Worm (Caenorhabditis elegans): ENCODE results near the gene srt-6.

Gene srt-6

DNA sequence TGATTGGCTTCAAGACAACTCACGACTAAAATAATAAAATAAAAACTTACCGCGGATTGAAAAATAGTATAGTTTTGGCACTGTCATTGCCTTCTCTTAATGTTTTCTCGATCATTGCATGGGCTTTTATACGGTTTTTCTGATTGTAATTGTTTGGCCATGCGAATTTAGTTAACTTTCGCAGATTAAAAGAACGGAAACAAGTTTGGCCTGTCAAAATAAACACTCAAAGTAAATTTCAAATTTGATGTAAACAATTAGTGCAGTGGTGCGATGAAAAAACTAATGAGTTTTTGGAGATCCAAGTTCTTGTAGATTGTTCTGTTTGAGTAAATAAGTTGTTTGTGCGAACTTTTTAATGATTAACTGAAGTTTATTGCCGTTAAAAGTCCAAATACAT lies 9.4 kb downstream of the srt-6 start, which contains the start of gene gst-41:
Gene gst-41, minus strand, starts transcription at position 101 of the 400 bp plus-strand sequence.
- TF ChIP-seq lin-26 (GFP tag; IDR thresholded peaks at IDR 0.05), result no peak
- TF ChIP-seq sea-2 (GFP tag; IDR thresholded peaks at IDR 0.05), result no peak

DNA sequence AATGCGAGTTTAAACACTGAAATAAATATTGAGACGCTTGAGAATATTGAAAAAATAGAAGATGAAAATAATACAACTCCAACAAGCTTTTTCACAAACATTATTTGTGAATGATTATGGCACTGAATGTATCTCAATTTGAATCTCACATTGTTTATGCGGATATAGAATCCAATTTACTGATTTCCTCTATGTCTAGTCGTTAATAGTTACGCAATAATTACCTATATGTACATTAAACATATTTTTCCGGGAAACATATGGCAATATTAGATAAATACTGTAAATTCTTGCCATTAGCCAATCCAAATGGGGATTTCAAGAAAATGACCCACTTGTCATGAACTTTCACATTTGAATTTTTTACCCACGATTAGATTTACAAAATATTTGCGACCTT lies 13.3 kb downstream of the srt-6 start, which contains the start of gene srx-9:
Gene srx-9, minus strand, starts transcription at position 101 of the 400 bp plus-strand sequence.
- TF ChIP-seq lin-40 (tag; optimal IDR thresholded peaks at IDR 0.05) (no peak), cebp-2 (GFP tag; IDR thresholded peaks at IDR 0.05) (no peak), D2030.7 (GFP tag; IDR thresholded peaks at IDR 0.05) (no peak), unc-62 (GFP tag; optimal IDR thresholded peaks at IDR 0.05) (no peak)

DNA sequence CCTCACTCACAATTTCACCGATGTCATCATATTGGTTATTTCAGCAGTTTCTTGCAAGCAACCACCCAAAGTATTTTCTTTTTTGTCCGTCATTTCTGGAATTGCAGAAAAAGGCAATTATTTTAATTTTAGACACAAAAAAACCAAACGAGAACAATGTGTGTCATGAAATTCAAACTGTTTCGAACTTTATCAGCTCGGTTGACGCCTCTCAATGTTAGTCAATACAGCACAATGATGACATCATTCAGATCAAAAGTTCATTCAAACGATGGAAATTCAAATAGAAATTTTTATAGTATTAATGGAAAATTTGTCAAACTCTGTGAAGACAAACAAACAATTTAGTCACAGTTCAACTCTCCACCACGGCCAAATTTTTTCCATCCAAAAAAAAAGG lies 16.7 kb downstream of the srt-6 start, which contains the start of gene fbxa-105:
Gene fbxa-105, minus strand, starts transcription at position 97 of the 400 bp plus-strand sequence.
- TF ChIP-seq nhr-80 (tag; optimal IDR thresholded peaks at IDR 0.05), result peak; percentile 34
- TF ChIP-seq aptf-3 (GFP tag; IDR thresholded peaks at IDR 0.05), result no peak

DNA sequence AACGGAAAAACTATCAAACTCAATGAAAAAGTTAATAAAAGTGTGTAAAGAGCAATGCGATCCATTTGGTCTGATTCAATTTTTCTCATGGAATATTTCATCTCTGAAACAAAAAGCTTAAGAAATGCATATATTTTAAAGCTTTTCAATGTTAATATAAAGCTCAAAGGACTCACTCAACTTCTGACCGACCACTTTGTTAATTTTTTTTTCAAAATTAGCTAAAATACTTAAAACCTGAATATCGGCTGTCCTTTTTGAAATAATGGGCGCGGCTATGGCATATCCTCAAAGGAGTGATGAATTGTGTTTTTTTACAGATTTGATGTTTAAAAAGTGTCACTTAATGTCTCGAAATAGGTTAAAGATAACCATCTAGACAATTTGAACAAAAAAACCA lies 18.8 kb downstream of the srt-6 start, which contains the start of gene C02H6.1:
Gene C02H6.1, minus strand, starts transcription at position 101 of the 400 bp plus-strand sequence.
- TF ChIP-seq snpc-1.3 (tag; optimal IDR thresholded peaks at IDR 0.05; ENCODE audit: insufficient read depth) (no peak), ztf-18 (tag; optimal IDR thresholded peaks at IDR 0.05) (no peak), ceh-40 (GFP tag; IDR thresholded peaks at IDR 0.05) (no peak), ztf-25 (GFP tag; IDR thresholded peaks at IDR 0.05) (no peak), nhr-120 (GFP tag; IDR thresholded peaks at IDR 0.05) (no peak), efl-1 (GFP tag; optimal IDR thresholded peaks at IDR 0.05) (no peak), attf-3 (GFP tag; conservative IDR thresholded peaks at IDR 0.05) (no peak), attf-5 (GFP tag; optimal IDR thresholded peaks at IDR 0.05) (no peak), sptf-2 (GFP tag; optimal IDR thresholded peaks at IDR 0.05) (no peak), egl-18 (GFP tag; IDR thresholded peaks at IDR 0.05) (no peak), die-1 (tag; optimal IDR thresholded peaks at IDR 0.05) (no peak), B0019.2 (GFP tag; conservative IDR thresholded peaks at IDR 0.05) (no peak), nhr-27 (tag; optimal IDR thresholded peaks at IDR 0.05) (no peak), F52B5.7 (tag; optimal IDR thresholded peaks at IDR 0.05) (no peak), F33H1.4 (GFP tag; IDR thresholded peaks at IDR 0.05) (no peak), dpff-1 (tag; optimal IDR thresholded peaks at IDR 0.05) (no peak), hlh-12 (tag; optimal IDR thresholded peaks at IDR 0.05) (no peak), nfya-1 (tag; optimal IDR thresholded peaks at IDR 0.05; ENCODE audit: borderline replicate concordance, insufficient read depth) (no peak), atf-7 (tag; optimal IDR thresholded peaks at IDR 0.05) (no peak), zim-3 (tag; optimal IDR thresholded peaks at IDR 0.05) (no peak)

DNA sequence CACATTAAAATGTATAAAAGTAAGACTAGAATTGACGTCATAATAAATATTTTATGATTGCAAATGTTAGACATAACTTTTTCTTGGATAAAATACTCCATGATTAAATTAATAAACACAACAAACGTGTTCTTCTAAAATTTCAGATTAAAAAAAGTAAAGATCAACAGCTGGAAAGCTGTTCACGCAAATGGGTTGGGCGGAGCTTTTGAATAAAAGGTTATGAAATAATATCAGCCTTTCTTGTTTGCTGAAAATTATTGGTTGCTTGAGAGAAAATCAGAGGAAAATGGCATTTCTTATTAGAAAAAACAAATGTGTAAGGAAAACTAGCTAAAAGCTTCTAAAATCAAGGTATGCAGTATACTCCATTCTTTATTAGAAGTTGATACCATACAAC lies 20.9 kb downstream of the srt-6 start, which contains the start of gene C02H6.3:
Gene C02H6.3, minus strand, starts transcription at position 101 of the 400 bp plus-strand sequence.
- TF ChIP-seq ceh-100 (GFP tag; IDR thresholded peaks at IDR 0.05), result no peak
- TF ChIP-seq Y56A3A.18 (GFP tag; IDR thresholded peaks at IDR 0.05), result no peak
- TF ChIP-seq unc-62 (GFP tag; optimal IDR thresholded peaks at IDR 0.05), result no peak
- TF ChIP-seq F33H1.4 (GFP tag; IDR thresholded peaks at IDR 0.05), result no peak
- no peak for TF ChIP-seq akir-1 (GFP tag; optimal IDR thresholded peaks at IDR 0.05)
- no peak for TF ChIP-seq B0336.3 (GFP tag; IDR thresholded peaks at IDR 0.05)
- TF ChIP-seq snpc-1.1 (tag; optimal IDR thresholded peaks at IDR 0.05; ENCODE audit: insufficient read depth), result no peak

Measured in whole organism, young adult.